Worm (Caenorhabditis elegans) whole organism, mixed stage, embryonic: ENCODE data around the gene C26E1.2.

ENCODE experiments used
- M03D4.4 ChIP-seq: sonication (generic microtip); optimal IDR thresholded peaks from 2 replicates; lab custom pipeline; 2017; ENCODE audit warnings: mild to moderate bottlenecking, missing genetic modification characterization, missing compliant biosample characterization
- blmp-1 ChIP-seq: fragments of 150-350 bp; optimal IDR thresholded peaks from 2 replicates; lab custom pipeline; 2014; ENCODE audit warnings: missing biosample characterization, missing genetic modification characterization
- ceh-83 ChIP-seq: fragments of 200-800 bp; sonication (Bioruptor generic); optimal IDR thresholded peaks from 2 replicates; lab custom pipeline; 2018; ENCODE audit warnings: mild to moderate bottlenecking, missing genetic modification characterization, missing compliant biosample characterization
- flh-1 ChIP-seq: fragments of 200-800 bp; sonication (Bioruptor generic); optimal IDR thresholded peaks from 2 replicates; lab custom pipeline; 2018; ENCODE audit warnings: mild to moderate bottlenecking, missing genetic modification characterization, moderate library complexity, missing compliant biosample characterization
- lin-13 ChIP-seq: fragments of 150-350 bp; optimal IDR thresholded peaks from 2 replicates; lab custom pipeline; 2014; ENCODE audit warnings: missing biosample characterization, missing genetic modification characterization
- lin-32 ChIP-seq: fragments of 200-800 bp; sonication (Bioruptor generic); optimal IDR thresholded peaks from 2 replicates; lab custom pipeline; 2018; ENCODE audit warnings: mild to moderate bottlenecking, missing genetic modification characterization, missing compliant biosample characterization
- mep-1 ChIP-seq: fragments of 150-350 bp; optimal IDR thresholded peaks from 2 replicates; lab custom pipeline; 2017; ENCODE audit warnings: missing biosample characterization, missing genetic modification reagents, missing genetic modification characterization, inconsistent platforms
- nhr-12 ChIP-seq: fragments of 150-350 bp; optimal IDR thresholded peaks from 2 replicates; lab custom pipeline; 2014; ENCODE audit warnings: missing biosample characterization, missing genetic modification characterization
- nhr-76 ChIP-seq: sonication (generic microtip); optimal IDR thresholded peaks from 2 replicates; lab custom pipeline; 2017; ENCODE audit warnings: missing biosample characterization, missing genetic modification characterization
- ztf-11 ChIP-seq: fragments of 150-350 bp; optimal IDR thresholded peaks from 2 replicates; lab custom pipeline; 2014; ENCODE audit warnings: missing biosample characterization, missing genetic modification characterization

- TF ChIP-seq flh-1 (no peak), blmp-1 (tag; lab: Kevin White, UChicago) (no peak), lin-13 (no peak), ztf-11 (tag; lab: Kevin White, UChicago) (no peak), nhr-76 (no peak), lin-32 (GFP tag; lab: Kevin White, UChicago) (no peak), mep-1 (no peak), ceh-83 (GFP tag; lab: Kevin White, UChicago) (no peak), nhr-12 (tag; lab: Kevin White, UChicago) (no peak), M03D4.4 (tag; lab: Kevin White, UChicago) (no peak)
Measured at ce11 chrV:13342235-13342634, 37.3 kb downstream of the C26E1.2 start.
